Fruit fly (Drosophila melanogaster): ENCODE data around the gene CycJ.

dm6 chr3L:3455555-3455939 lies 10.7 kb upstream of the CycJ start:
- no peak for TF ChIP-seq Sin3A (optimal IDR thresholded peaks at IDR 0.05)
- no peak for TF ChIP-seq insv (optimal IDR thresholded peaks at IDR 0.05)
- no peak for TF ChIP-seq h (optimal IDR thresholded peaks at IDR 0.05)
- TF ChIP-seq psq (optimal IDR thresholded peaks at IDR 0.05), result no peak
- no peak for TF ChIP-seq Myc (optimal IDR thresholded peaks at IDR 0.05)
